Fruit fly (Drosophila melanogaster) whole organism, embryonic: ENCODE measurements around the gene mAcon1.

ENCODE experiments used
- Bteb2 ChIP-seq: fragments of 200-800 bp; sonication (Bioruptor generic); optimal IDR thresholded peaks from 2 replicates; lab custom pipeline; 2016; ENCODE audit warnings: missing biosample characterization, missing genetic modification characterization
- CG11696 ChIP-seq: fragments of 200-800 bp; sonication (Bioruptor generic); IDR thresholded peaks from 2 replicates; pipeline ENCODE4 v1.3.6; 2022; ENCODE audit warnings: missing biosample characterization, missing genetic modification characterization
- CG12071 ChIP-seq: fragments of 200-800 bp; sonication (Bioruptor generic); optimal IDR thresholded peaks from 3 replicates; lab custom pipeline; 2018; ENCODE audit warnings: missing biosample characterization, mild to moderate bottlenecking, missing genetic modification characterization
- CG12299 ChIP-seq: fragments of 200-800 bp; sonication (Bioruptor generic); optimal IDR thresholded peaks from 2 replicates; lab custom pipeline; 2018; ENCODE audit warnings: missing biosample characterization, mild to moderate bottlenecking, missing genetic modification characterization
- CG13123 ChIP-seq: fragments of 200-800 bp; sonication (Bioruptor generic); optimal IDR thresholded peaks from 2 replicates; lab custom pipeline; 2016; ENCODE audit warnings: missing biosample characterization, missing genetic modification characterization
- CG16813 ChIP-seq: fragments of 200-800 bp; sonication (Bioruptor generic); IDR thresholded peaks from 3 replicates; pipeline ENCODE4 v1.3.6; 2022; ENCODE audit warnings: missing biosample characterization, missing genetic modification characterization; ENCODE audit not compliant: partially characterized antibody
- CG17186 ChIP-seq: fragments of 200-800 bp; sonication (Bioruptor generic); optimal IDR thresholded peaks from 3 replicates; lab custom pipeline; 2017; ENCODE audit warnings: missing biosample characterization, missing genetic modification reagents, missing genetic modification characterization
- CG18262 ChIP-seq: fragments of 200-800 bp; optimal IDR thresholded peaks from 3 replicates; lab custom pipeline; 2019; ENCODE audit warnings: missing biosample characterization, mild to moderate bottlenecking, missing genetic modification characterization, moderate library complexity
- CG3838 ChIP-seq: fragments of 200-800 bp; sonication (Bioruptor generic); optimal IDR thresholded peaks from 3 replicates; lab custom pipeline; 2016; ENCODE audit warnings: missing biosample characterization, missing genetic modification characterization
- CG6254 ChIP-seq: fragments of 200-800 bp; sonication (Bioruptor generic); optimal IDR thresholded peaks from 3 replicates; lab custom pipeline; 2017; ENCODE audit warnings: mild to moderate bottlenecking, missing biosample characterization, missing genetic modification reagents, missing genetic modification characterization
- CG7372 ChIP-seq: fragments of 200-800 bp; sonication (Bioruptor generic); IDR thresholded peaks from 2 replicates; pipeline ENCODE4 v1.3.6; 2022; ENCODE audit warnings: missing biosample characterization, missing genetic modification characterization
- CG7556 ChIP-seq: fragments of 200-800 bp; sonication (Bioruptor generic); optimal IDR thresholded peaks from 2 replicates; lab custom pipeline; 2017; ENCODE audit warnings: missing biosample characterization, mild to moderate bottlenecking, missing genetic modification characterization
- CG8281 ChIP-seq: fragments of 200-800 bp; sonication (Bioruptor generic); optimal IDR thresholded peaks from 2 replicates; lab custom pipeline; 2018; ENCODE audit warnings: missing biosample characterization, mild to moderate bottlenecking, missing genetic modification characterization, moderate library complexity
- CG8478 ChIP-seq: fragments of >200 bp; optimal IDR thresholded peaks from 2 replicates; lab custom pipeline; 2018
- CG9876 ChIP-seq: fragments of 200-800 bp; sonication (Bioruptor generic); optimal IDR thresholded peaks from 2 replicates; lab custom pipeline; 2016; ENCODE audit warnings: missing biosample characterization, missing genetic modification characterization
- CG9932 ChIP-seq: fragments of 200-800 bp; sonication (Bioruptor generic); IDR thresholded peaks from 2 replicates; pipeline ENCODE4 v1.3.6; 2022; ENCODE audit warnings: missing biosample characterization, missing genetic modification characterization
- Chrac-16 ChIP-seq: fragments of 200-800 bp; sonication (Bioruptor generic); optimal IDR thresholded peaks from 3 replicates; lab custom pipeline; 2016; ENCODE audit warnings: missing biosample characterization, missing genetic modification characterization
- Dll ChIP-seq: fragments of 200-800 bp; sonication (Bioruptor generic); IDR thresholded peaks from 4 replicates; pipeline ENCODE4 v1.3.6; 2022; ENCODE audit warnings: missing biosample characterization, missing genetic modification characterization; ENCODE audit not compliant: partially characterized antibody
- E2f2 ChIP-seq: fragments of 200-800 bp; sonication (Bioruptor generic); IDR thresholded peaks from 2 replicates; pipeline ENCODE4 v1.3.6; 2022; ENCODE audit warnings: missing biosample characterization, missing genetic modification characterization
- Gsc ChIP-seq: fragments of 200-800 bp; sonication (Bioruptor generic); IDR thresholded peaks from 2 replicates; pipeline ENCODE4 v1.3.6; 2022; ENCODE audit warnings: missing biosample characterization, missing genetic modification characterization
- Gug ChIP-seq: fragments of 200-800 bp; sonication (Bioruptor generic); IDR thresholded peaks from 4 replicates; pipeline ENCODE4 v1.3.6; 2022; ENCODE audit warnings: missing biosample characterization, missing genetic modification characterization
- HLH4C ChIP-seq: fragments of 200-800 bp; sonication (Bioruptor generic); IDR thresholded peaks from 3 replicates; pipeline ENCODE4 v1.3.6; 2022; ENCODE audit warnings: missing biosample characterization, missing genetic modification characterization; ENCODE audit not compliant: partially characterized antibody
- HmgD ChIP-seq: fragments of 200-800 bp; sonication (Bioruptor generic); optimal IDR thresholded peaks from 3 replicates; lab custom pipeline; 2016; ENCODE audit warnings: missing biosample characterization, missing genetic modification characterization
- Kr ChIP-seq: fragments of 200-800 bp; sonication (Bioruptor generic); optimal IDR thresholded peaks from 2 replicates; lab custom pipeline; 2017; ENCODE audit warnings: missing biosample characterization, mild to moderate bottlenecking, missing genetic modification characterization
- Mrtf ChIP-seq: fragments of 200-800 bp; sonication (Bioruptor generic); IDR thresholded peaks from 3 replicates; pipeline ENCODE4 v1.3.6; 2022; ENCODE audit warnings: missing biosample characterization, missing genetic modification characterization
- Nf-YC ChIP-seq: fragments of 200-800 bp; optimal IDR thresholded peaks from 3 replicates; lab custom pipeline; 2019; ENCODE audit warnings: missing biosample characterization, mild to moderate bottlenecking, missing genetic modification characterization, moderate library complexity
- Ptx1 ChIP-seq: fragments of 200-800 bp; sonication (Bioruptor generic); IDR thresholded peaks from 2 replicates; pipeline ENCODE4 v1.3.6; 2022; ENCODE audit warnings: missing biosample characterization, missing genetic modification characterization
- Sry-δ ChIP-seq: fragments of 200-800 bp; sonication (Bioruptor generic); optimal IDR thresholded peaks from 2 replicates; lab custom pipeline; 2016; ENCODE audit warnings: missing biosample characterization, missing genetic modification characterization
- Tbp ChIP-seq: fragments of >200 bp; optimal IDR thresholded peaks from 2 replicates; lab custom pipeline; 2018; ENCODE audit warnings: missing biosample characterization, missing genetic modification characterization
- ab ChIP-seq: fragments of 200-800 bp; sonication (Bioruptor generic); optimal IDR thresholded peaks from 2 replicates; lab custom pipeline; 2016; ENCODE audit warnings: missing biosample characterization, missing genetic modification characterization
- chinmo ChIP-seq: fragments of 200-800 bp; sonication (Bioruptor generic); IDR thresholded peaks from 4 replicates; pipeline ENCODE4 v1.3.6; 2022; ENCODE audit warnings: missing biosample characterization, missing genetic modification characterization; ENCODE audit not compliant: partially characterized antibody
- chn ChIP-seq: fragments of 200-800 bp; sonication (Bioruptor generic); optimal IDR thresholded peaks from 2 replicates; lab custom pipeline; 2016; ENCODE audit warnings: missing biosample characterization, missing genetic modification characterization
- crc ChIP-seq: fragments of 200-800 bp; sonication (Bioruptor generic); optimal IDR thresholded peaks from 2 replicates; lab custom pipeline; 2016; ENCODE audit warnings: missing biosample characterization, missing genetic modification characterization
- danr ChIP-seq: fragments of 200-800 bp; sonication (Bioruptor generic); IDR thresholded peaks from 2 replicates; pipeline ENCODE4 v1.3.6; 2022; ENCODE audit warnings: missing biosample characterization, missing genetic modification characterization
- dysf ChIP-seq: fragments of 200-800 bp; sonication (Bioruptor generic); IDR thresholded peaks from 3 replicates; pipeline ENCODE4 v1.3.6; 2022; ENCODE audit warnings: missing biosample characterization, missing genetic modification characterization
- eve ChIP-seq, 2 experiments: fragments of >200 bp; optimal IDR thresholded peaks; 2 replicates each; lab custom pipeline; 2017; ENCODE audit warnings: missing biosample characterization in 2 of 2, missing genetic modification characterization in 2 of 2
- ewg ChIP-seq: fragments of 200-800 bp; sonication (Bioruptor generic); optimal IDR thresholded peaks from 3 replicates; lab custom pipeline; 2017; ENCODE audit warnings: mild to moderate bottlenecking, missing biosample characterization, missing genetic modification reagents, missing genetic modification characterization
- fu2 ChIP-seq: fragments of 200-800 bp; sonication (Bioruptor generic); optimal IDR thresholded peaks from 2 replicates; lab custom pipeline; 2016; ENCODE audit warnings: missing biosample characterization, missing genetic modification characterization
- gfzf ChIP-seq: fragments of 200-800 bp; sonication (Bioruptor generic); optimal IDR thresholded peaks from 2 replicates; lab custom pipeline; 2016; ENCODE audit warnings: missing biosample characterization, mild to moderate bottlenecking, missing genetic modification characterization, moderate library complexity
- gsb ChIP-seq: fragments of 200-800 bp; sonication (Bioruptor generic); IDR thresholded peaks from 2 replicates; pipeline ENCODE4 v1.3.6; 2022; ENCODE audit warnings: missing biosample characterization, missing genetic modification characterization
- jing ChIP-seq: fragments of 200-800 bp; sonication (Bioruptor generic); optimal IDR thresholded peaks from 2 replicates; lab custom pipeline; 2018; ENCODE audit warnings: missing biosample characterization, mild to moderate bottlenecking, missing genetic modification characterization
- lbe ChIP-seq: fragments of 200-800 bp; sonication (Bioruptor generic); optimal IDR thresholded peaks from 2 replicates; lab custom pipeline; 2016; ENCODE audit warnings: missing biosample characterization, mild to moderate bottlenecking, missing genetic modification characterization
- oc ChIP-seq: fragments of 200-800 bp; sonication (Bioruptor generic); optimal IDR thresholded peaks from 2 replicates; lab custom pipeline; 2018; ENCODE audit warnings: missing biosample characterization, mild to moderate bottlenecking, missing genetic modification characterization, moderate library complexity
- peb ChIP-seq: fragments of 200-800 bp; sonication (Bioruptor generic); IDR thresholded peaks from 2 replicates; pipeline ENCODE4 v1.3.6; 2022; ENCODE audit warnings: missing biosample characterization, missing genetic modification characterization
- pita ChIP-seq: fragments of 200-800 bp; sonication (Bioruptor generic); optimal IDR thresholded peaks from 2 replicates; lab custom pipeline; 2017; ENCODE audit warnings: missing biosample characterization, mild to moderate bottlenecking, missing genetic modification characterization
- pum ChIP-seq: fragments of 200-800 bp; sonication (Bioruptor generic); optimal IDR thresholded peaks from 2 replicates; lab custom pipeline; 2016; ENCODE audit warnings: missing biosample characterization, missing genetic modification characterization
- pzg ChIP-seq: fragments of 200-800 bp; sonication (Bioruptor generic); optimal IDR thresholded peaks from 3 replicates; lab custom pipeline; 2018; ENCODE audit warnings: missing biosample characterization, mild to moderate bottlenecking, missing genetic modification characterization, moderate library complexity
- row ChIP-seq: fragments of 200-800 bp; sonication (Bioruptor generic); IDR thresholded peaks from 3 replicates; pipeline ENCODE4 v1.3.6; 2022; ENCODE audit warnings: missing biosample characterization, missing genetic modification characterization
- slou ChIP-seq: fragments of 200-800 bp; sonication (Bioruptor generic); optimal IDR thresholded peaks from 3 replicates; lab custom pipeline; 2016; ENCODE audit warnings: missing biosample characterization, missing genetic modification characterization
- stc ChIP-seq: fragments of 200-800 bp; sonication (Bioruptor generic); IDR thresholded peaks from 2 replicates; pipeline ENCODE4 v1.3.6; 2022; ENCODE audit warnings: missing biosample characterization, missing genetic modification characterization
- stwl ChIP-seq: fragments of 200-800 bp; sonication (Bioruptor generic); optimal IDR thresholded peaks from 3 replicates; lab custom pipeline; 2018; ENCODE audit warnings: missing biosample characterization, mild to moderate bottlenecking, missing genetic modification characterization, moderate library complexity
- toy ChIP-seq: fragments of 200-800 bp; sonication (Bioruptor generic); IDR thresholded peaks from 2 replicates; pipeline ENCODE4 v1.3.6; 2022; ENCODE audit warnings: missing biosample characterization, missing genetic modification characterization

Gene mAcon1

DNA sequence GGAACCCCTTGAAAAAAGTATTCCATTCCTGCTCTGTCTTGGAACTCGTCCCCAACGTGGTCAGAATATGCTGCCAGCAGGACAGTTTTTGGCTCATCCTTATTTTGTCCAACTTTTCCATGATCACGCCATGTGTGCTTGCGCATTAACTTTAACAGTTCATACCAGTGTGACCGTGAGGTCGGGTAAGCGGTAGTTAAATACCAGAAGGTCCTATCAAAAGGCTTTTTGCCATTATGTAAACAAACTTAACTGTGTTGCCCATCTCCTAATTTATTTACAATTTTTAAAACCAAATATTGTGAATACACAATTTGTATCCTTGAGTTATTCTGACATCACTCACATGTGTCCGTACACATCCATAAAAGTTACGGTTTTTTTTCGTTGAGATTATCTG, 20.1 kb upstream of the mAcon1 start, which contains the start of gene del:
del (minus strand) TSS at position 305 of the 400 bp plus-strand sequence.
- TF ChIP-seq fu2 (GFP tag; lab: Kevin White, UChicago): no peak
- no peak for TF ChIP-seq CG16813
- TF ChIP-seq oc: no peak
- TF ChIP-seq pum (GFP tag; lab: Kevin White, UChicago): no peak
- TF ChIP-seq pzg (GFP tag; lab: Kevin White, UChicago): peak; percentile 24
- 0 out of 2 replicates have a peak, but pooled peaks have one; percentile 17 for TF ChIP-seq CG11696 (GFP tag; lab: Robert Waterston, UW)
- TF ChIP-seq HLH4C (GFP tag; lab: Robert Waterston, UW): peak; percentile 7; the same call in 1 of the 3 replicates
- peak; percentile 58 for TF ChIP-seq gfzf (GFP tag; lab: Kevin White, UChicago)
- TF ChIP-seq Sry-δ (GFP tag; lab: Kevin White, UChicago): no peak
- TF ChIP-seq CG18262 (tag; lab: Kevin White, UChicago): no peak
- TF ChIP-seq pita: no peak
- TF ChIP-seq E2f2 (GFP tag; lab: Robert Waterston, UW): no peak; the same call in 1 of the 2 replicates
- no peak for TF ChIP-seq toy
- TF ChIP-seq ab: no peak
- no peak for TF ChIP-seq CG9876 (GFP tag; lab: Kevin White, UChicago)
- no peak for TF ChIP-seq gsb (GFP tag; lab: Robert Waterston, UW)
- peak; percentile 76 for TF ChIP-seq ewg
- 0 out of 3 replicates have a peak, but pooled peaks have one; percentile 12 for TF ChIP-seq row (GFP tag; lab: Robert Waterston, UW)
- TF ChIP-seq Kr (GFP tag; lab: Kevin White, UChicago): no peak
- no peak for TF ChIP-seq chinmo (GFP tag; lab: Robert Waterston, UW)
- TF ChIP-seq, all 482 proteins: peak for 6

DNA sequence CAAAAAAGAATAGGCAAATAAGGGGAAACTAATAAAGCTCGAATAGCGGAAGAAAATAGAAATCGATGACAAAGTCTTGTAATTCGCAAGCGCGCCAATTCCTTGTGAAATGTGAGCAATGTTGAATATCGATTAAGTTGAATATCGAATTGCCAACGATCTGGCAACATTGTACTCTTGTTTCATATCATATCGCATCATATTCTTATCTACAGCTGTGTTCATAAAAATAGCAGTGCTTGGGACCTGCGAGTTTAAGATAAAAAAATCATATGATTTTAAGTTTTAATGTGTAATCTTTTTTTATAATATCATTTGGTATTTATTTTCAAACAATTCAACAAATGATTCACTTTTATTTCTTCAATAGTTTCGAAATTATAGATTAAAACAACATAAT, 19.3 kb upstream of the mAcon1 start:
- TF ChIP-seq eve (GFP tag; optimal IDR thresholded peaks at IDR 0.05; lab: Kevin White, UChicago): no peak
- TF ChIP-seq CG8281 (tag; lab: Kevin White, UChicago): no peak
- TF ChIP-seq CG12299 (tag; lab: Kevin White, UChicago): peak; percentile 33
- no peak for TF ChIP-seq jing
- TF ChIP-seq CG3838 (GFP tag; lab: Kevin White, UChicago): no peak
- no peak; the same call in 1 of the 2 replicates for TF ChIP-seq Ptx1 (GFP tag; lab: Robert Waterston, UW)
- TF ChIP-seq lbe (GFP tag; lab: Kevin White, UChicago): no peak
- TF ChIP-seq Gsc (GFP tag; lab: Robert Waterston, UW): no peak
- TF ChIP-seq slou (GFP tag; lab: Kevin White, UChicago): peak; percentile 31
- TF ChIP-seq CG13123 (GFP tag; lab: Kevin White, UChicago): peak; percentile 9
- no peak for TF ChIP-seq CG7556 (GFP tag; lab: Kevin White, UChicago)
- TF ChIP-seq stwl (tag; lab: Kevin White, UChicago): peak; percentile 90
- TF ChIP-seq peb: no peak
- TF ChIP-seq CG8478 (lab: Kevin White, UChicago): no peak
- peak; percentile 77 for TF ChIP-seq CG9932 (GFP tag; lab: Robert Waterston, UW)
- no peak for TF ChIP-seq CG12071 (GFP tag; lab: Kevin White, UChicago)
- TF ChIP-seq Mrtf (GFP tag; lab: Robert Waterston, UW): no peak
- TF ChIP-seq CG6254 (GFP tag; lab: Kevin White, UChicago): peak; percentile 15
- peak; percentile 45; the same call in 1 of the 3 replicates for TF ChIP-seq CG16813
- TF ChIP-seq danr (GFP tag; lab: Robert Waterston, UW): no peak
- peak; percentile 1 for TF ChIP-seq Chrac-16 (GFP tag; lab: Kevin White, UChicago)
- no peak for TF ChIP-seq chn (GFP tag; lab: Kevin White, UChicago)
- peak; percentile 26; the same call in 1 of the 4 replicates for TF ChIP-seq Gug (GFP tag; lab: Robert Waterston, UW)
- no peak for TF ChIP-seq HmgD (GFP tag; lab: Kevin White, UChicago)
- no peak for TF ChIP-seq Nf-YC (tag; lab: Kevin White, UChicago)
- peak; percentile 53 for TF ChIP-seq Bteb2 (GFP tag; lab: Kevin White, UChicago)
- no peak for TF ChIP-seq Tbp (GFP tag; lab: Kevin White, UChicago)
- TF ChIP-seq CG17186 (GFP tag; lab: Kevin White, UChicago): no peak
- peak; percentile 54; the same call in 1 of the 2 replicates for TF ChIP-seq stc (GFP tag; lab: Robert Waterston, UW)
- TF ChIP-seq dysf: peak; percentile 73
- TF ChIP-seq Dll (GFP tag; lab: Robert Waterston, UW): peak; percentile 75
- TF ChIP-seq crc (GFP tag; lab: Kevin White, UChicago): no peak
- no peak for TF ChIP-seq CG7372 (GFP tag; lab: Robert Waterston, UW)
